Fruit fly (Drosophila melanogaster): Measurements from ENCODE around the gene sinah.

sinah gene

DNA sequence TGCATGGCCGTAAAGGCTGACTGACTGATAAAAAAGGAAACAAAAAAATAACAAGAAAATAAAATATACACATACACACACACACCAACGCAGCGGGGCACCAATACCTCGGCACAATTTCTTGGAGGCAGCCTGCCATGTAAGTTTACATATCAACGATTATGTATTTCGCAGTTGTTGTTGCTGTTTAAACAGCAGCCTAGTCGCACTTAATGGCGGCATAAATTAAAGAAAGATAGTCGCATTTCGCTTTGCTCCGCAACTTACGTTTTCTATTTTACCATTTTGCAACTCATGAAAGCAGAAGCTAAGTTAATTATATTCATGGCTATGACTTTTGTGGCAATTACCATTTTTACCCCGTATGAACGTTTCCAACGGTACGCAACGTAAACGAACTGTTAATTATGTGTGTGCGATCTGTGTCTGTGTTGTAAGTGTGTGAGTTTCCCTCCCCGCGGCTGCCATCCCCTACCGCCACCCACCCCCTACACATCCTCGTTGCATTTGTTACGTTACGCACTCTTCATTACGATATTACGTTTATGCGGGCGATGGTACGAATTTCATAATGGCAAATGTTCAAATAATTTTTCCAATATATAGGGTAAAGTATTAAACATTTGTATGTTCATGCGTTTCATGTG lies 4.4 kb upstream of the sinah start (continued):
- no peak for TF ChIP-seq Hand (GFP tag; optimal IDR thresholded peaks at IDR 0.05)
- no peak for TF ChIP-seq mirr (GFP tag; optimal IDR thresholded peaks at IDR 0.05)
- TF ChIP-seq trem (tag; optimal IDR thresholded peaks at IDR 0.05), result no peak
- no peak for TF ChIP-seq C15 (GFP tag; IDR thresholded peaks at IDR 0.05)
- TF ChIP-seq Doc3 (GFP tag; IDR thresholded peaks at IDR 0.05; ENCODE audit: partially characterized antibody), result no peak
- TF ChIP-seq Med (GFP tag), result peak; percentile 40
- TF ChIP-seq zf30C (GFP tag; optimal IDR thresholded peaks at IDR 0.05), result no peak
- no peak for TF ChIP-seq inv (GFP tag; IDR thresholded peaks at IDR 0.05; ENCODE audit: partially characterized antibody)
- TF ChIP-seq crol (GFP tag; IDR thresholded peaks at IDR 0.05), result peak; percentile 92
- TF ChIP-seq CG31388 (GFP tag; optimal IDR thresholded peaks at IDR 0.05), result no peak
- TF ChIP-seq Hr39 (optimal IDR thresholded peaks at IDR 0.05), result no peak
- peak; percentile 98 for TF ChIP-seq CG9437 (GFP tag; optimal IDR thresholded peaks at IDR 0.05)
- no peak for TF ChIP-seq HmgZ (tag; optimal IDR thresholded peaks at IDR 0.05)
- TF ChIP-seq CG34224 (GFP tag; IDR thresholded peaks at IDR 0.05; ENCODE audit: partially characterized antibody), result peak; percentile 28; the same call in 1 of the 3 replicates
- TF ChIP-seq NK7.1 (GFP tag; optimal IDR thresholded peaks at IDR 0.05), result no peak
- no peak for TF ChIP-seq Atf-2 (GFP tag; optimal IDR thresholded peaks at IDR 0.05)
- no peak for TF ChIP-seq CG9727 (GFP tag; optimal IDR thresholded peaks at IDR 0.05)
- no peak for TF ChIP-seq CG15269 (tag; optimal IDR thresholded peaks at IDR 0.05)
- TF ChIP-seq vvl (GFP tag; IDR thresholded peaks at IDR 0.05), result peak; percentile 62; the same call in 1 of the 2 replicates
- no peak for TF ChIP-seq CG2116 (GFP tag; optimal IDR thresholded peaks at IDR 0.05)
- TF ChIP-seq Gug (GFP tag; IDR thresholded peaks at IDR 0.05), result no peak
- no peak for TF ChIP-seq TFAM (GFP tag; optimal IDR thresholded peaks at IDR 0.05)
- no peak for TF ChIP-seq Opbp (GFP tag; IDR thresholded peaks at IDR 0.05; ENCODE audit: partially characterized antibody)
- TF ChIP-seq CG4820 (GFP tag; optimal IDR thresholded peaks at IDR 0.05), result peak; percentile 50
- no peak for TF ChIP-seq ap (GFP tag; IDR thresholded peaks at IDR 0.05)
- TF ChIP-seq CG10431 (GFP tag; optimal IDR thresholded peaks at IDR 0.05), result peak; percentile 99
- no peak for TF ChIP-seq pan (optimal IDR thresholded peaks at IDR 0.05)
- no peak for TF ChIP-seq pan (GFP tag; optimal IDR thresholded peaks at IDR 0.05 in 1 of 2, IDR thresholded peaks at IDR 0.05 in 1 of 2)
- no peak for TF ChIP-seq fd102C (GFP tag; optimal IDR thresholded peaks at IDR 0.05)
- no peak for TF ChIP-seq onecut (GFP tag; IDR thresholded peaks at IDR 0.05)
- no peak for TF ChIP-seq caup (GFP tag; optimal IDR thresholded peaks at IDR 0.05; ENCODE audit: severe bottlenecking)
- 0 out of 2 replicates have a peak, but pooled peaks have one; percentile 35 for TF ChIP-seq CG4360 (GFP tag; IDR thresholded peaks at IDR 0.05)
- no peak for TF ChIP-seq Lpt (GFP tag; optimal IDR thresholded peaks at IDR 0.05)
- no peak for TF ChIP-seq zfh2 (GFP tag; optimal IDR thresholded peaks at IDR 0.05)
- TF ChIP-seq hb (GFP tag; IDR thresholded peaks at IDR 0.05; ENCODE audit: partially characterized antibody), result no peak
- TF ChIP-seq hkb (optimal IDR thresholded peaks at IDR 0.05), result no peak
- no peak for TF ChIP-seq hkb (GFP tag; IDR thresholded peaks at IDR 0.05)
- no peak for TF ChIP-seq CG16863 (GFP tag; optimal IDR thresholded peaks at IDR 0.05)
- no peak for TF ChIP-seq croc (GFP tag; conservative IDR thresholded peaks at IDR 0.05)
- TF ChIP-seq CG7786 (GFP tag; optimal IDR thresholded peaks at IDR 0.05), result no peak
- no peak for TF ChIP-seq emc (GFP tag; optimal IDR thresholded peaks at IDR 0.05)
- TF ChIP-seq sc (optimal IDR thresholded peaks at IDR 0.05), result no peak
- TF ChIP-seq sc (GFP tag; optimal IDR thresholded peaks at IDR 0.05), result no peak
- TF ChIP-seq Elba2 (GFP tag; optimal IDR thresholded peaks at IDR 0.05), result no peak
- peak; percentile 83 for TF ChIP-seq cg (GFP tag; optimal IDR thresholded peaks at IDR 0.05)
- no peak for TF ChIP-seq amos (GFP tag; IDR thresholded peaks at IDR 0.05; ENCODE audit: partially characterized antibody)
- TF ChIP-seq dimm (GFP tag; IDR thresholded peaks at IDR 0.05), result no peak
- no peak for TF ChIP-seq twi (tag; optimal IDR thresholded peaks at IDR 0.05)
- TF ChIP-seq HLH54F (GFP tag; optimal IDR thresholded peaks at IDR 0.05), result no peak
- no peak for TF ChIP-seq al (GFP tag; IDR thresholded peaks at IDR 0.05)
- no peak for TF ChIP-seq ftz-f1 (GFP tag; optimal IDR thresholded peaks at IDR 0.05)
- no peak for TF ChIP-seq ind (GFP tag; optimal IDR thresholded peaks at IDR 0.05)
